Fruit fly (Drosophila melanogaster): ENCODE data around the gene Rbcn-3A.

Gene Rbcn-3A

DNA sequence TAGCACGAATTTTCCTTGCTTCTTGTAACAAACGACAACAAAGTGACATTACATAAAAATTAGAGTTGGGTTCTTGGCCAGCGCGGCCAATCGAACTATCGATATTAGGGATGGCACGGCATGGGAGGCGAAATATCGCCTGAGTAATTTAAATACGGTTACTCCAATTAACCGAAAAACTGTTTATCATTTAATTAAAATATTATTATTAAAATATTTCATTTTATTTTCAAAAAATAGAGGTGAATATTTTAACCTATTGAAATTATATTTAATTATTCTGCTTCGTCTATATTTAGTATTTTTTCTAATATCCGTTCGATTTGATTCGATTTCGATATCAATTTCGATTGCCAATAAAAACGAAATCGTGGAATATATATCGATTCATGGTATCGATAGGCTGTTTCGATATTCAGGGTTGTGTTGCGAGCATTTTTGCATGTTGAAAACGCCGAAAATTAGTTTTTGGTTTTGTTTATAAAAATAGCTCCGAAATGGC is at the start of gene Rbcn-3A, which contains the start of gene Spx:
Gene Rbcn-3A, minus strand, starts transcription at position 74 of the 502 bp plus-strand sequence.
Gene Spx, plus strand, starts transcription at position 409 of the 502 bp plus-strand sequence.
- peak; percentile 21 for TF ChIP-seq slou (GFP tag; optimal IDR thresholded peaks at IDR 0.05)
- peak in 1 of 2 experiments; percentile 35 for TF ChIP-seq Hr51 (GFP tag; optimal IDR thresholded peaks at IDR 0.05)
- no peak for TF ChIP-seq ATbp (GFP tag; optimal IDR thresholded peaks at IDR 0.05)
- TF ChIP-seq E2f2 (GFP tag; IDR thresholded peaks at IDR 0.05): peak; percentile 34; the same call in 1 of the 2 replicates
- no peak for TF ChIP-seq Vsx1 (GFP tag; optimal IDR thresholded peaks at IDR 0.05)
- no peak for TF ChIP-seq bowl (GFP tag; IDR thresholded peaks at IDR 0.05)
- no peak for TF ChIP-seq nerfin-1 (tag; optimal IDR thresholded peaks at IDR 0.05)
- peak; percentile 87 for TF ChIP-seq BEAF-32 (GFP tag; optimal IDR thresholded peaks at IDR 0.05)
- peak; percentile 83 for TF ChIP-seq amos (GFP tag; IDR thresholded peaks at IDR 0.05; ENCODE audit: partially characterized antibody)
- TF ChIP-seq C15 (GFP tag; IDR thresholded peaks at IDR 0.05): no peak
- no peak for TF ChIP-seq cas (GFP tag; IDR thresholded peaks at IDR 0.05)
- TF ChIP-seq HLH4C (GFP tag; IDR thresholded peaks at IDR 0.05; ENCODE audit: partially characterized antibody): peak; percentile 92
- TF ChIP-seq h (optimal IDR thresholded peaks at IDR 0.05): no peak
- TF ChIP-seq Mad (GFP tag; optimal IDR thresholded peaks at IDR 0.05): no peak
- TF ChIP-seq lbe (GFP tag; optimal IDR thresholded peaks at IDR 0.05): peak; percentile 24
- peak; percentile 16 for TF ChIP-seq CG10543 (GFP tag; optimal IDR thresholded peaks at IDR 0.05)
- TF ChIP-seq CG17186 (GFP tag; optimal IDR thresholded peaks at IDR 0.05): no peak
- 0 out of 2 replicates have a peak, but pooled peaks have one; percentile 14 for TF ChIP-seq sisA (GFP tag; IDR thresholded peaks at IDR 0.05)
- TF ChIP-seq Opbp (GFP tag; IDR thresholded peaks at IDR 0.05; ENCODE audit: partially characterized antibody): peak; percentile 77
- TF ChIP-seq CG5180 (GFP tag; optimal IDR thresholded peaks at IDR 0.05): no peak
- TF ChIP-seq Nf-YB (GFP tag; optimal IDR thresholded peaks at IDR 0.05): no peak
- TF ChIP-seq Mrtf (GFP tag; IDR thresholded peaks at IDR 0.05): no peak
- TF ChIP-seq Lim3 (GFP tag; IDR thresholded peaks at IDR 0.05): no peak
- peak; percentile 38 for TF ChIP-seq CG18262 (tag; optimal IDR thresholded peaks at IDR 0.05)
- peak; percentile 43 for TF ChIP-seq CG9797 (GFP tag; optimal IDR thresholded peaks at IDR 0.05)
- TF ChIP-seq gce (GFP tag; IDR thresholded peaks at IDR 0.05): no peak
- TF ChIP-seq CG15514 (GFP tag; optimal IDR thresholded peaks at IDR 0.05): peak; percentile 31
- TF ChIP-seq lilli (GFP tag; optimal IDR thresholded peaks at IDR 0.05): peak; percentile 32
- peak; percentile 83 for TF ChIP-seq sna (GFP tag; IDR thresholded peaks at IDR 0.05; ENCODE audit: partially characterized antibody)
- no peak for TF ChIP-seq Ada2b (GFP tag; IDR thresholded peaks at IDR 0.05)
- TF ChIP-seq CG15601 (tag; optimal IDR thresholded peaks at IDR 0.05): peak; percentile 29
- no peak for TF ChIP-seq CG12071 (GFP tag; optimal IDR thresholded peaks at IDR 0.05)
- TF ChIP-seq Elba2 (GFP tag; optimal IDR thresholded peaks at IDR 0.05): no peak
- no peak for TF ChIP-seq CG1832 (GFP tag; optimal IDR thresholded peaks at IDR 0.05)
- peak; percentile 78 for TF ChIP-seq hbn (GFP tag; IDR thresholded peaks at IDR 0.05; ENCODE audit: partially characterized antibody)
- no peak for TF ChIP-seq zen (tag; optimal IDR thresholded peaks at IDR 0.05)
- TF ChIP-seq CG2875 (GFP tag; optimal IDR thresholded peaks at IDR 0.05): no peak
- TF ChIP-seq zen2 (GFP tag; IDR thresholded peaks at IDR 0.05; ENCODE audit: partially characterized antibody): peak; percentile 64; the same call in 1 of the 3 replicates
- no peak for TF ChIP-seq Atf6 (GFP tag; IDR thresholded peaks at IDR 0.05)
- TF ChIP-seq CG1647 (GFP tag; optimal IDR thresholded peaks at IDR 0.05): no peak
- TF ChIP-seq CG6765 (GFP tag; optimal IDR thresholded peaks at IDR 0.05): no peak
- TF ChIP-seq Gsc (GFP tag; IDR thresholded peaks at IDR 0.05): no peak
- TF ChIP-seq Sox102F (GFP tag; optimal IDR thresholded peaks at IDR 0.05): peak; percentile 49
- no peak for TF ChIP-seq CG15479 (GFP tag; optimal IDR thresholded peaks at IDR 0.05)
- TF ChIP-seq bab2 (GFP tag; optimal IDR thresholded peaks at IDR 0.05): no peak
- TF ChIP-seq CG2129 (GFP tag; IDR thresholded peaks at IDR 0.05; ENCODE audit: partially characterized antibody): peak; percentile 82
- no peak for TF ChIP-seq CG8388 (GFP tag; optimal IDR thresholded peaks at IDR 0.05)
- no peak for TF ChIP-seq CG14050 (GFP tag; IDR thresholded peaks at IDR 0.05)
- TF ChIP-seq kay (GFP tag; optimal IDR thresholded peaks at IDR 0.05): no peak
